Worm (Caenorhabditis elegans): ENCODE measurements around the gene glb-31.
"Not testable (repeated sequence)": the region's sequence is repeated elsewhere in the genome, so short reads cannot be mapped to it uniquely, and the experiment has no call there.

DNA sequence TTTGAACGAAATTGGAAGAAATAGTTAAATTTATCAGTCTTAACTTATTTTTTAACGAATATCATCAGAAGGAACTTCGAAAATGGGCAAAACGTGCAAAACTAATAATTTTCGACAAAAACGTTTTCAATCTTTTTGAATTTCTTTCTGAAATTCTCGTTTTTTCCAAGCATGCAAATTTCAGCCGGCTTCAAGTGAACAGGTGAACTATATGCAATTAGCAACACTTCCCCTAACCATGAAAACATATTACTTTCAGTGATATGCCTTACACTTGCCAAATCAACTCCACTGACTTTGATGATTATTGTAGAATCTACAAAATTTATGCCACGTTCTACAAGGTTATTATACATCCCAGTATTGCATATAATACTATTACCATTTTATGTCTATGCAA is 23.1 kb downstream of the glb-31 start, which contains the start of gene srz-63:
- TF ChIP-seq saeg-2 (GFP tag; IDR thresholded peaks at IDR 0.05); nhr-6 (tag; optimal IDR thresholded peaks at IDR 0.05); mep-1 (tag; optimal IDR thresholded peaks at IDR 0.05); nhr-28 (tag; optimal IDR thresholded peaks at IDR 0.05); skn-1 (tag; optimal IDR thresholded peaks at IDR 0.05); jun-1 (tag; optimal IDR thresholded peaks at IDR 0.05); ztf-11 (tag; optimal IDR thresholded peaks at IDR 0.05); unc-62 (GFP tag; optimal IDR thresholded peaks at IDR 0.05 in 1 of 2); unc-62 (tag; optimal IDR thresholded peaks at IDR 0.05); Y105C5A.15 (GFP tag; IDR thresholded peaks at IDR 0.05); tag-97 (GFP tag; IDR thresholded peaks at IDR 0.05): not testable (repeated sequence)
